Fruit fly (Drosophila melanogaster) whole organism, embryonic: Measurements from ENCODE around the gene CG32267.
A peak's percentile ranks its signal among the peaks of the same experiment; 100 is the strongest.

ENCODE experiments used
- CG1024 ChIP-seq: fragments of 200-800 bp; sonication (Bioruptor generic); IDR thresholded peaks from 2 replicates; pipeline ENCODE4 v1.3.6; 2022; ENCODE audit warnings: missing biosample characterization, missing genetic modification characterization
- CG10321 ChIP-seq: fragments of 200-800 bp; sonication (Bioruptor generic); IDR thresholded peaks from 2 replicates; pipeline ENCODE4 v1.3.6; 2022; ENCODE audit warnings: missing biosample characterization, missing genetic modification characterization
- CG11723 ChIP-seq: fragments of 200-800 bp; sonication (Bioruptor generic); optimal IDR thresholded peaks from 2 replicates; lab custom pipeline; 2017; ENCODE audit warnings: missing biosample characterization, mild to moderate bottlenecking, missing genetic modification characterization
- CG14441 ChIP-seq: fragments of 200-800 bp; sonication (Bioruptor generic); IDR thresholded peaks from 2 replicates; pipeline ENCODE4 v1.3.6; 2022; ENCODE audit warnings: missing biosample characterization, missing genetic modification characterization
- CG15011 ChIP-seq: fragments of 200-800 bp; sonication (Bioruptor generic); optimal IDR thresholded peaks from 3 replicates; lab custom pipeline; 2018; ENCODE audit warnings: missing biosample characterization, mild to moderate bottlenecking, missing genetic modification characterization
- CG17361 ChIP-seq: fragments of 200-800 bp; sonication (Bioruptor generic); IDR thresholded peaks from 3 replicates; pipeline ENCODE4 v1.3.6; 2022; ENCODE audit warnings: missing biosample characterization, missing genetic modification characterization
- CG17802 ChIP-seq: fragments of 200-800 bp; sonication (Bioruptor generic); optimal IDR thresholded peaks from 2 replicates; lab custom pipeline; 2018; ENCODE audit warnings: missing biosample characterization, mild to moderate bottlenecking, missing genetic modification characterization, moderate library complexity
- CG2199 ChIP-seq: fragments of 200-800 bp; sonication (Bioruptor generic); IDR thresholded peaks from 3 replicates; pipeline ENCODE4 v1.3.6; 2022; ENCODE audit warnings: missing biosample characterization, missing genetic modification characterization
- CG2202 ChIP-seq: fragments of 200-800 bp; sonication (Bioruptor generic); optimal IDR thresholded peaks from 2 replicates; lab custom pipeline; 2018; ENCODE audit warnings: missing biosample characterization, mild to moderate bottlenecking, missing genetic modification characterization
- CG2875 ChIP-seq: fragments of 200-800 bp; sonication (Bioruptor generic); optimal IDR thresholded peaks from 2 replicates; lab custom pipeline; 2017; ENCODE audit warnings: missing biosample characterization, mild to moderate bottlenecking, missing genetic modification characterization, missing genetic modification reagents
- CG30403 ChIP-seq: fragments of 200-800 bp; sonication (Bioruptor generic); optimal IDR thresholded peaks from 3 replicates; lab custom pipeline; 2016; ENCODE audit warnings: missing biosample characterization, missing genetic modification characterization
- CG3838 ChIP-seq: fragments of 200-800 bp; sonication (Bioruptor generic); optimal IDR thresholded peaks from 3 replicates; lab custom pipeline; 2016; ENCODE audit warnings: missing biosample characterization, missing genetic modification characterization
- CG43689 ChIP-seq: fragments of 200-800 bp; sonication (Bioruptor generic); IDR thresholded peaks from 2 replicates; pipeline ENCODE4 v1.3.6; 2022; ENCODE audit warnings: missing biosample characterization, missing genetic modification characterization
- CG4820 ChIP-seq: fragments of 200-800 bp; sonication (Bioruptor generic); optimal IDR thresholded peaks from 3 replicates; lab custom pipeline; 2016; ENCODE audit warnings: missing biosample characterization, missing genetic modification characterization
- CG6813 ChIP-seq: fragments of 200-800 bp; sonication (Bioruptor generic); optimal IDR thresholded peaks from 2 replicates; lab custom pipeline; 2017; ENCODE audit warnings: missing biosample characterization, missing genetic modification characterization, mild to moderate bottlenecking, moderate library complexity, missing genetic modification reagents
- CG7357 ChIP-seq: fragments of 200-800 bp; sonication (Bioruptor generic); IDR thresholded peaks from 3 replicates; pipeline ENCODE4 v1.3.6; 2022; ENCODE audit warnings: missing biosample characterization, missing genetic modification characterization
- CG7839 ChIP-seq: fragments of 200-800 bp; sonication (Bioruptor generic); optimal IDR thresholded peaks from 3 replicates; lab custom pipeline; 2018; ENCODE audit warnings: missing biosample characterization, mild to moderate bottlenecking, missing genetic modification characterization, moderate library complexity
- CG7987 ChIP-seq: fragments of 200-800 bp; sonication (Bioruptor generic); optimal IDR thresholded peaks from 2 replicates; lab custom pipeline; 2018; ENCODE audit warnings: missing biosample characterization, mild to moderate bottlenecking, missing genetic modification characterization, moderate library complexity
- CG8290 ChIP-seq, 3 experiments: fragments of 200-800 bp; sonication (Bioruptor generic); optimal IDR thresholded peaks; 2 replicates each; lab custom pipeline; 2016 to 2019; ENCODE audit warnings: missing biosample characterization in 3 of 3, missing genetic modification characterization in 3 of 3, mild to moderate bottlenecking in 2 of 3, moderate library complexity in 1 of 3
- Fer3 ChIP-seq: fragments of 200-800 bp; sonication (Bioruptor generic); optimal IDR thresholded peaks from 2 replicates; lab custom pipeline; 2018; ENCODE audit warnings: missing biosample characterization, mild to moderate bottlenecking, missing genetic modification characterization, moderate library complexity
- Gsc ChIP-seq: fragments of 200-800 bp; sonication (Bioruptor generic); IDR thresholded peaks from 2 replicates; pipeline ENCODE4 v1.3.6; 2022; ENCODE audit warnings: missing biosample characterization, missing genetic modification characterization
- HHEX ChIP-seq: fragments of 200-800 bp; sonication (Bioruptor generic); optimal IDR thresholded peaks from 3 replicates; lab custom pipeline; 2017; ENCODE audit warnings: missing biosample characterization, mild to moderate bottlenecking, missing genetic modification characterization, missing genetic modification reagents
- HLH4C ChIP-seq: fragments of 200-800 bp; sonication (Bioruptor generic); IDR thresholded peaks from 3 replicates; pipeline ENCODE4 v1.3.6; 2022; ENCODE audit warnings: missing biosample characterization, missing genetic modification characterization; ENCODE audit not compliant: partially characterized antibody
- Lhr ChIP-seq: fragments of 200-800 bp; sonication (Bioruptor generic); optimal IDR thresholded peaks from 3 replicates; lab custom pipeline; 2017; ENCODE audit warnings: mild to moderate bottlenecking, missing biosample characterization, missing genetic modification reagents, missing genetic modification characterization
- Oli ChIP-seq: fragments of 200-800 bp; sonication (Bioruptor generic); optimal IDR thresholded peaks from 2 replicates; lab custom pipeline; 2018; ENCODE audit warnings: missing biosample characterization, mild to moderate bottlenecking, missing genetic modification characterization, moderate library complexity
- Pdp1 ChIP-seq, 2 experiments: fragments of 200-800 bp; sonication (Bioruptor generic); optimal IDR thresholded peaks; 3 replicates each; lab custom pipeline; 2016; ENCODE audit warnings: missing biosample characterization in 2 of 2, missing genetic modification characterization in 2 of 2, mild to moderate bottlenecking in 1 of 2, moderate library complexity in 1 of 2
- Scr ChIP-seq: fragments of 200-800 bp; sonication (Bioruptor generic); IDR thresholded peaks from 2 replicates; pipeline ENCODE4 v1.3.6; 2022; ENCODE audit warnings: missing biosample characterization, missing genetic modification characterization; ENCODE audit not compliant: partially characterized antibody
- Side ChIP-seq: fragments of 200-800 bp; sonication (Bioruptor generic); optimal IDR thresholded peaks from 2 replicates; lab custom pipeline; 2016; ENCODE audit warnings: missing biosample characterization, missing genetic modification characterization
- Sry-β ChIP-seq: fragments of 200-800 bp; sonication (Bioruptor generic); optimal IDR thresholded peaks from 2 replicates; lab custom pipeline; 2018; ENCODE audit warnings: missing biosample characterization, mild to moderate bottlenecking, missing genetic modification characterization, moderate library complexity
- ash1 ChIP-seq: fragments of 200-800 bp; sonication (Bioruptor generic); optimal IDR thresholded peaks from 2 replicates; lab custom pipeline; 2018; ENCODE audit warnings: missing biosample characterization, mild to moderate bottlenecking, missing genetic modification characterization
- bbx ChIP-seq: fragments of 200-800 bp; sonication (Bioruptor generic); IDR thresholded peaks from 2 replicates; pipeline ENCODE4 v1.3.6; 2022; ENCODE audit warnings: missing biosample characterization, missing genetic modification characterization; ENCODE audit not compliant: partially characterized antibody
- bcd ChIP-seq: fragments of 200-800 bp; sonication (Bioruptor generic); optimal IDR thresholded peaks from 2 replicates; lab custom pipeline; 2017; ENCODE audit warnings: missing biosample characterization, mild to moderate bottlenecking, missing genetic modification characterization
- cato ChIP-seq: fragments of 200-800 bp; sonication (Bioruptor generic); optimal IDR thresholded peaks from 2 replicates; lab custom pipeline; 2016; ENCODE audit warnings: missing biosample characterization, missing genetic modification characterization, borderline replicate concordance
- chn ChIP-seq: fragments of 200-800 bp; sonication (Bioruptor generic); optimal IDR thresholded peaks from 2 replicates; lab custom pipeline; 2016; ENCODE audit warnings: missing biosample characterization, missing genetic modification characterization
- crp ChIP-seq, 2 experiments: fragments of 200-800 bp; sonication (Bioruptor generic); optimal IDR thresholded peaks; 2 replicates in 1 of 2; 3 replicates in 1 of 2; lab custom pipeline; 2017; ENCODE audit warnings: missing biosample characterization in 2 of 2, missing genetic modification characterization in 2 of 2, mild to moderate bottlenecking in 1 of 2, moderate library complexity in 1 of 2
- ems ChIP-seq: fragments of 200-800 bp; sonication (Bioruptor generic); optimal IDR thresholded peaks from 3 replicates; lab custom pipeline; 2016; ENCODE audit warnings: missing biosample characterization, missing genetic modification characterization
- gce ChIP-seq: fragments of 200-800 bp; sonication (Bioruptor generic); IDR thresholded peaks from 3 replicates; pipeline ENCODE4 v1.3.6; 2022; ENCODE audit warnings: missing biosample characterization, missing genetic modification characterization
- gem ChIP-seq: fragments of 200-800 bp; sonication (Bioruptor generic); optimal IDR thresholded peaks from 2 replicates; lab custom pipeline; 2019; ENCODE audit warnings: missing biosample characterization, mild to moderate bottlenecking, missing genetic modification characterization, moderate library complexity
- inv ChIP-seq: fragments of 200-800 bp; sonication (Bioruptor generic); IDR thresholded peaks from 2 replicates; pipeline ENCODE4 v1.3.6; 2022; ENCODE audit warnings: missing biosample characterization, missing genetic modification characterization; ENCODE audit not compliant: partially characterized antibody
- jing ChIP-seq: fragments of 200-800 bp; sonication (Bioruptor generic); optimal IDR thresholded peaks from 2 replicates; lab custom pipeline; 2018; ENCODE audit warnings: missing biosample characterization, mild to moderate bottlenecking, missing genetic modification characterization
- mam ChIP-seq: fragments of 200-800 bp; sonication (Bioruptor generic); optimal IDR thresholded peaks from 3 replicates; lab custom pipeline; 2016; ENCODE audit warnings: missing biosample characterization, missing genetic modification characterization
- mirr ChIP-seq: fragments of 200-800 bp; sonication (Bioruptor generic); optimal IDR thresholded peaks from 3 replicates; lab custom pipeline; 2018; ENCODE audit warnings: missing biosample characterization, mild to moderate bottlenecking, missing genetic modification characterization
- pho ChIP-seq: fragments of 200-800 bp; sonication (Bioruptor generic); optimal IDR thresholded peaks from 2 replicates; lab custom pipeline; 2016; ENCODE audit warnings: missing biosample characterization, missing genetic modification characterization
- salm ChIP-seq: fragments of 200-800 bp; sonication (Bioruptor generic); optimal IDR thresholded peaks from 2 replicates; lab custom pipeline; 2018; ENCODE audit warnings: missing biosample characterization, mild to moderate bottlenecking, missing genetic modification characterization
- tap ChIP-seq: fragments of 200-800 bp; optimal IDR thresholded peaks from 3 replicates; lab custom pipeline; 2019; ENCODE audit warnings: missing biosample characterization, mild to moderate bottlenecking, missing genetic modification characterization, moderate library complexity
- tna ChIP-seq: fragments of 200-800 bp; sonication (Bioruptor generic); IDR thresholded peaks from 2 replicates; pipeline ENCODE4 v1.3.6; 2022; ENCODE audit warnings: missing biosample characterization, missing genetic modification characterization; ENCODE audit not compliant: partially characterized antibody
- yki ChIP-seq: fragments of >200 bp; optimal IDR thresholded peaks from 3 replicates; lab custom pipeline; 2018

Gene CG32267

DNA sequence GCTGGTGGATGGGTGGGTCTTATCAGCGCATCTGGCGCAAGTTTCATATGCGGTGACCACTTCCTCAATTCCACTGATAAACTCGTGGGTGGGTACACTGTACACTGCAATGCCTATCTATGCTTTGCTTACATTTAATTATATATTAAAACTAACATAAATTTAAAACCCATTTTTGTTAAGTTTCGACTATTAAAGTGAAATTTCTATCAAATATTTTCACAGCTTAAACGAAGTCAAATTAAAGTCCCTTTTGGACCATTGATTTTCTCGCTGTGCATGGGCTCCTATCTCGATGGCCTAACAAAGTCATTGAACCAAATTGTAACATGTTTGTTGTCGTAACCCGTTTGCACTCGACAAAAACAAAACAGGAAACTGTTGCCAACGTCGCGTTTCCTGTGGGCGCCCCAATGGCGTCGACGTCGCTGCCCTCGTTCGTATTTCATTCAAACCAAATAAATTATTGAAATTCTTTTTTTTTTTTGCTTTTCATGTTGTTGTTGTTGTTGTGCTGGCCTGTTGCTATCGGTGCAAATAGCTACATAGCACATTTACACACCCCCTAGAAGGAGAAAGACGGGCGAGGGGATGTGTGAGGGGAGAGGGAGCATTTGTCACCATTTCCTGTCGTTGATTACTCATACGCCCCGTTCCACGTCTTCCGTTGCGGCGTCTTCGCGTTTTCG lies 39.1 kb downstream of the CG32267 start (continued):
- TF ChIP-seq Pdp1 (GFP tag; optimal IDR thresholded peaks at IDR 0.05; lab: Kevin White, UChicago) (peak; percentile 10 to 68), ash1 (GFP tag; lab: Kevin White, UChicago) (peak; percentile 33), tna (no peak), jing (GFP tag; lab: Kevin White, UChicago) (peak; percentile 58), Scr (GFP tag; lab: Robert Waterston, UW) (no peak), HHEX (GFP tag; lab: Kevin White, UChicago) (peak; percentile 83), inv (no peak), bbx (GFP tag; lab: Robert Waterston, UW) (no peak), ems (GFP tag; lab: Kevin White, UChicago) (peak; percentile 53), CG2199 (GFP tag; lab: Robert Waterston, UW) (peak; percentile 53; the same call in 1 of the 3 replicates), gem (tag; lab: Kevin White, UChicago) (peak; percentile 92), CG2202 (tag; lab: Kevin White, UChicago) (peak; percentile 16), Side (GFP tag; lab: Kevin White, UChicago) (peak; percentile 20), cato (GFP tag; lab: Kevin White, UChicago) (peak; percentile 50), mam (GFP tag; lab: Kevin White, UChicago) (peak; percentile 54), yki (lab: Kevin White, UChicago) (no peak), CG2875 (GFP tag; lab: Kevin White, UChicago) (peak; percentile 36), tap (tag; lab: Kevin White, UChicago) (peak; percentile 87), CG30403 (peak; percentile 81), Lhr (peak; percentile 16), CG3838 (GFP tag; lab: Kevin White, UChicago) (peak; percentile 14), chn (peak; percentile 37), HLH4C (GFP tag; lab: Robert Waterston, UW) (no peak), pho (peak; percentile 60), Gsc (GFP tag; lab: Robert Waterston, UW) (no peak), crp (GFP tag; optimal IDR thresholded peaks at IDR 0.05; lab: Kevin White, UChicago) (peak in 1 of 2 experiments; percentile 38), CG6813 (GFP tag; lab: Kevin White, UChicago) (peak; percentile 75), CG1024 (peak; percentile 73), CG7357 (peak; percentile 75), CG8290 (GFP tag; optimal IDR thresholded peaks at IDR 0.05; lab: Kevin White, UChicago) (peak; percentile 43), CG8290 (tag; optimal IDR thresholded peaks at IDR 0.05; lab: Kevin White, UChicago) (peak in 1 of 2 experiments; percentile 55), Oli (tag; lab: Kevin White, UChicago) (peak; percentile 91), mirr (peak; percentile 48), Sry-β (GFP tag; lab: Kevin White, UChicago) (no peak), gce (GFP tag; lab: Robert Waterston, UW) (peak; percentile 58; the same call in 1 of the 3 replicates), CG11723 (GFP tag; lab: Kevin White, UChicago) (peak; percentile 60), CG43689 (GFP tag; lab: Robert Waterston, UW) (peak; percentile 60), CG7839 (peak; percentile 91), CG14441 (peak; percentile 88), salm (tag; lab: Kevin White, UChicago) (peak; percentile 75), CG17802 (peak; percentile 16), CG7987 (GFP tag; lab: Kevin White, UChicago) (peak; percentile 59), CG17361 (peak; percentile 86), CG15011 (GFP tag; lab: Kevin White, UChicago) (peak; percentile 74), CG10321 (GFP tag; lab: Robert Waterston, UW) (peak; percentile 52; the same call in 1 of the 2 replicates), Fer3 (tag; lab: Kevin White, UChicago) (peak; percentile 87), bcd (GFP tag; lab: Kevin White, UChicago) (peak; percentile 82), CG4820 (GFP tag; lab: Kevin White, UChicago) (peak; percentile 72)
